Worm (Caenorhabditis elegans) whole organism, L2 larva: ENCODE data around the gene Y53G8AL.4.

ENCODE experiments used
- C34F6.9 ChIP-seq: fragments of 150-350 bp; optimal IDR thresholded peaks from 2 replicates; lab custom pipeline; 2014; ENCODE audit warnings: missing biosample characterization, missing genetic modification characterization
- F13H6.1 ChIP-seq: sonication (generic microtip); optimal IDR thresholded peaks from 2 replicates; lab custom pipeline; 2016; ENCODE audit warnings: missing genetic modification characterization, missing compliant biosample characterization
- R02D3.7 ChIP-seq: fragments of 150-350 bp; optimal IDR thresholded peaks from 2 replicates; lab custom pipeline; 2014; ENCODE audit warnings: missing biosample characterization, missing genetic modification characterization
- Y55F3AM.14 ChIP-seq: fragments of 200-800 bp; sonication (Bioruptor generic); optimal IDR thresholded peaks from 2 replicates; lab custom pipeline; 2018; ENCODE audit warnings: mild to moderate bottlenecking, missing genetic modification characterization, missing compliant biosample characterization
- ZK546.5 ChIP-seq: sonication (generic microtip); optimal IDR thresholded peaks from 2 replicates; lab custom pipeline; 2017; ENCODE audit warnings: missing biosample characterization, missing genetic modification characterization
- alr-1 ChIP-seq: fragments of 150-350 bp; optimal IDR thresholded peaks from 2 replicates; lab custom pipeline; 2014; ENCODE audit warnings: missing biosample characterization, missing genetic modification characterization
- aly-2 ChIP-seq: fragments of 150-350 bp; optimal IDR thresholded peaks from 2 replicates; lab custom pipeline; 2014; ENCODE audit warnings: missing biosample characterization, missing genetic modification characterization
- ama-1 ChIP-seq: fragments of 150-350 bp; optimal IDR thresholded peaks from 2 replicates; lab custom pipeline; 2018; ENCODE audit warnings: inconsistent platforms
- ceh-16 ChIP-seq: fragments of 150-350 bp; optimal IDR thresholded peaks from 2 replicates; lab custom pipeline; 2014; ENCODE audit warnings: missing biosample characterization, missing genetic modification characterization
- ceh-82 ChIP-seq: fragments of 150-350 bp; optimal IDR thresholded peaks from 2 replicates; lab custom pipeline; 2014; ENCODE audit warnings: missing biosample characterization, missing genetic modification characterization
- dmd-4 ChIP-seq: sonication (generic microtip); optimal IDR thresholded peaks from 2 replicates; lab custom pipeline; 2017; ENCODE audit warnings: missing biosample characterization, missing genetic modification characterization
- elt-1 ChIP-seq: fragments of 150-350 bp; optimal IDR thresholded peaks from 2 replicates; lab custom pipeline; 2014; ENCODE audit warnings: missing biosample characterization, missing genetic modification characterization
- elt-3 ChIP-seq: sonication (generic microtip); optimal IDR thresholded peaks from 2 replicates; lab custom pipeline; 2017; ENCODE audit warnings: missing biosample characterization, missing genetic modification characterization
- lin-11 ChIP-seq: fragments of 150-350 bp; sonication (generic microtip); optimal IDR thresholded peaks from 2 replicates; lab custom pipeline; 2014; ENCODE audit warnings: missing biosample characterization, missing genetic modification characterization, inconsistent platforms, mixed read lengths
- lin-13 ChIP-seq: fragments of 150-350 bp; optimal IDR thresholded peaks from 2 replicates; lab custom pipeline; 2014; ENCODE audit warnings: missing biosample characterization, missing genetic modification reagents, missing genetic modification characterization
- lsy-2 ChIP-seq, 2 experiments: fragments of 150-350 bp in 1 of 2; sonication (generic microtip) in 1 of 2; optimal IDR thresholded peaks; 2 replicates each; lab custom pipeline; 2014 to 2017; ENCODE audit warnings: missing biosample characterization in 2 of 2, missing genetic modification characterization in 2 of 2
- mab-5 ChIP-seq: fragments of 150-350 bp; optimal IDR thresholded peaks from 2 replicates; lab custom pipeline; 2014; ENCODE audit warnings: missing biosample characterization, missing genetic modification characterization
- mbf-1 ChIP-seq: sonication (generic microtip); optimal IDR thresholded peaks from 2 replicates; lab custom pipeline; 2017; ENCODE audit warnings: missing biosample characterization, missing genetic modification characterization
- mdl-1 ChIP-seq, 2 experiments: fragments of 150-350 bp in 1 of 2; sonication (generic microtip) in 1 of 2; optimal IDR thresholded peaks; 2 replicates each; lab custom pipeline; 2017; ENCODE audit warnings: missing biosample characterization in 2 of 2, missing genetic modification characterization in 2 of 2
- nhr-10 ChIP-seq: sonication (generic microtip); optimal IDR thresholded peaks from 2 replicates; lab custom pipeline; 2017; ENCODE audit warnings: missing biosample characterization, missing genetic modification characterization
- nhr-12 ChIP-seq: fragments of 150-350 bp; optimal IDR thresholded peaks from 2 replicates; lab custom pipeline; 2014; ENCODE audit warnings: missing biosample characterization, missing genetic modification characterization
- nhr-129 ChIP-seq: fragments of 150-350 bp; optimal IDR thresholded peaks from 2 replicates; lab custom pipeline; 2014; ENCODE audit warnings: missing biosample characterization, missing genetic modification characterization
- nhr-23 ChIP-seq: fragments of 150-350 bp; optimal IDR thresholded peaks from 2 replicates; lab custom pipeline; 2014; ENCODE audit warnings: missing biosample characterization, missing genetic modification reagents, missing genetic modification characterization
- nhr-237 ChIP-seq: fragments of 150-350 bp; optimal IDR thresholded peaks from 2 replicates; lab custom pipeline; 2014; ENCODE audit warnings: missing biosample characterization, missing genetic modification characterization
- nhr-25 ChIP-seq: fragments of 150-350 bp; sonication (generic microtip); optimal IDR thresholded peaks from 3 replicates; lab custom pipeline; 2014; ENCODE audit warnings: missing biosample characterization, missing genetic modification characterization
- nhr-77 ChIP-seq: fragments of 150-350 bp; optimal IDR thresholded peaks from 2 replicates; lab custom pipeline; 2014; ENCODE audit warnings: missing biosample characterization, missing genetic modification characterization
- skn-1 ChIP-seq: sonication (generic microtip); optimal IDR thresholded peaks from 2 replicates; lab custom pipeline; 2017; ENCODE audit warnings: missing biosample characterization, missing genetic modification characterization
- sma-9 ChIP-seq, 2 experiments: fragments of 150-350 bp in 1 of 2; sonication (generic microtip) in 1 of 2; optimal IDR thresholded peaks; 2 replicates each; lab custom pipeline; 2014 to 2016; ENCODE audit warnings: missing genetic modification characterization in 2 of 2, mild to moderate bottlenecking in 1 of 2, missing biosample characterization in 1 of 2, missing compliant biosample characterization in 1 of 2, missing genetic modification reagents in 1 of 2, moderate library complexity in 1 of 2
- snpc-4 ChIP-seq: fragments of 150-350 bp; optimal IDR thresholded peaks from 2 replicates; lab custom pipeline; 2014; ENCODE audit warnings: missing biosample characterization, missing genetic modification characterization
- unc-55 ChIP-seq: fragments of 150-350 bp; sonication (generic microtip); optimal IDR thresholded peaks from 3 replicates; lab custom pipeline; 2014; ENCODE audit warnings: missing biosample characterization, missing genetic modification reagents, missing genetic modification characterization
- unc-62 ChIP-seq: fragments of 150-350 bp; optimal IDR thresholded peaks from 2 replicates; lab custom pipeline; 2014; ENCODE audit warnings: missing biosample characterization, missing genetic modification reagents, missing genetic modification characterization
- ztf-1 ChIP-seq: fragments of 200-800 bp; sonication (Bioruptor generic); conservative IDR thresholded peaks from 2 replicates; pipeline ENCODE4 v1.3.6; 2022; ENCODE audit warnings: missing genetic modification characterization, missing compliant biosample characterization
- ztf-4 ChIP-seq: fragments of 150-350 bp; optimal IDR thresholded peaks from 2 replicates; lab custom pipeline; 2014; ENCODE audit warnings: missing biosample characterization, missing genetic modification characterization

Gene Y53G8AL.4

DNA sequence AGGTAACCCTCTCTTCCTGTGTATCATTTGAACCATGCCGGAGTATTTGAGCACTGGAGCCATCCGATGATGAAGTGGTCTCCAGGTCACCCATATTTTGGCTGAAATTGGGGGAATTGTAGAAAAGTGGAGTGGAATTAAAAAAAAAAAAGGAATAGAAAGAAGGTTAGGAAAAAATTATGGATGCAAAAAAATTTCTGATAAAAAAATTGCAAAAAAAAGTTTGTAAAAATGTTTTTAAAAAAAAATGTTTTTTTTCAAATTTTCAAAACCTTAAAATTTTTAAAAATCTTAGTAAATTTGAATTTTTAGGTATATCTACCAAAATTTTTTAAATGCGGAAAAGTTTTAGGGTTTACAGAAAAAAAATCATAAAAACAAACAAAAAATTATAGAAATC is 31.4 kb downstream of the Y53G8AL.4 start, which contains the start of gene frm-8:
frm-8 (minus strand) TSS at position 101 of the 400 bp plus-strand sequence.
- TF ChIP-seq nhr-237 (no peak), nhr-23 (no peak), dmd-4 (tag; lab: Kevin White, UChicago) (no peak), lin-11 (tag; lab: Kevin White, UChicago) (no peak), ceh-82 (tag; lab: Kevin White, UChicago) (no peak), Y55F3AM.14 (GFP tag; lab: Kevin White, UChicago) (no peak), ztf-1 (GFP tag; lab: Robert Waterston, UW) (no peak), nhr-25 (tag; lab: Kevin White, UChicago) (no peak), ceh-16 (tag; lab: Kevin White, UChicago) (no peak), aly-2 (tag; lab: Kevin White, UChicago) (no peak), nhr-12 (no peak), R02D3.7 (tag; lab: Kevin White, UChicago) (no peak), skn-1 (no peak), snpc-4 (tag; lab: Kevin White, UChicago) (no peak), nhr-129 (no peak), elt-3 (no peak)
- TF ChIP-seq, all 48 proteins: peak for 0

DNA sequence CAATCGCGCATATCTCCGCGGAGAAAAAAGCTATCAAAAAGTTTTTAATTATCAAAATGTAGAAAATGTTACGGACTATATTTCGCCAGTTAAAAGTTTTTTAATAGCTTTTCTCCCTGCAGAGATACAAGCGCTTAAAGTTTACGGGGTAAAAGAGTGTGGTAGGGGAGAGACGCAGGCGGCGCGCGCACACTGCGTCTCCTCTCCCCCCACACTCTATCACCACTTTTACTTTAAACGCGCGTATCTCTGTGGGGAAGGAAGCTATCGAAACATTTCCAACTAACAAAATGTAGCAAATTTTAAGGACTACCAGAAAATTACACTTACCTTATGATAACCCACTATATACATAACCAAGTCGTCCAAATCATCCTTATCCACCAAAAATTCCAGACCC is 46.9 kb downstream of the Y53G8AL.4 start:
- TF ChIP-seq nhr-237: no peak
- TF ChIP-seq mbf-1: no peak
- no peak for TF ChIP-seq unc-55 (GFP tag; lab: Kevin White, UChicago)
- TF ChIP-seq aly-2 (tag; lab: Kevin White, UChicago): no peak
- TF ChIP-seq ama-1 (lab: Kevin White, UChicago): no peak

DNA sequence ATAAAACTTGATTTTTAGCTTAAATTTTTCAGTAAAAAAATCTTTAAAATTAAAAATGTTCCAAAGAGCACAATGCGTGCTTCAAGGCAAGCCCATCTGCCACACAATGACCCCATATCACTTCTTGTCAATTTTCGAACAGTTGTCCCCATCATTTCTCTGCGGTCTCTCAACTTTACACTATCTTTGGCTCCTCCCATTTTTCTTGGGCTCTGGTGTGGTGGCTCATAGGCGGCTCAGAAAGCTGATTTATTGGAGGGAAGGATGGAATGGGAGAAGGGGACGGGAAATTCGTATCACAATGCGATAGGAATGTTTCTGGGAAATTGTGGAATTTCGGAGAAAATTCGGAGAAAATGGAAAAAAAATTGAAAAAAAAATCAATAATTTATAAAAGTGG is 49.9 kb downstream of the Y53G8AL.4 start:
- TF ChIP-seq lsy-2 (tag; optimal IDR thresholded peaks at IDR 0.05; lab: Kevin White, UChicago) (peak in 1 of 2 experiments; percentile 16), mab-5 (tag; lab: Kevin White, UChicago) (peak; percentile 18), nhr-129 (peak; percentile 43), ama-1 (lab: Kevin White, UChicago) (no peak), F13H6.1 (tag; lab: Kevin White, UChicago) (peak; percentile 13)

DNA sequence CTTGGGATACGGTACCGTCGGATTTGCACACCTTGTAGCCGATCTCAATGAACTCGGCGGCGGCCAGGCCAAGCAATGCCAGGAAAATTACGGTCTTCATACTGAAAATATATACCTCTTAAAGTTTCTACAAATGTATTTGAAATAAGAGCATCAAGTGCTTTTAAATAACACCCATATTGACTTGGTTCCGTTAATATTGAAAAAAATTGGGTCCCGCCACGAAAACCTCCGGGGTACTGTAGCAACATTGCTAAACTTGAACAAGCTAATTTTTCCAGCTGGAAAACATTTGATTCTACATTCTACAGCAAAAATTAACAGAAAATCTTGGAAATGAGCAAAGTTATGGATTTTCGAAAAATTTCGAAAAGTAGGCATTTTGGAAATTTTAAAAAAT is 51.0 kb downstream of the Y53G8AL.4 start, which contains the start of gene heh-1:
heh-1 (minus strand) TSS at position 101 of the 400 bp plus-strand sequence.
- TF ChIP-seq ZK546.5 (tag; lab: Kevin White, UChicago) (no peak), alr-1 (tag; lab: Kevin White, UChicago) (no peak), Y55F3AM.14 (GFP tag; lab: Kevin White, UChicago) (no peak), ztf-1 (GFP tag; lab: Robert Waterston, UW) (no peak), nhr-237 (no peak), nhr-10 (no peak), unc-62 (GFP tag; lab: Kevin White, UChicago) (no peak), ztf-4 (no peak), snpc-4 (tag; lab: Kevin White, UChicago) (no peak), sma-9 (GFP tag; optimal IDR thresholded peaks at IDR 0.05; lab: Kevin White, UChicago) (no peak), sma-9 (tag; optimal IDR thresholded peaks at IDR 0.05; lab: Kevin White, UChicago) (no peak), elt-1 (tag; lab: Kevin White, UChicago) (no peak), mdl-1 (tag; optimal IDR thresholded peaks at IDR 0.05; lab: Kevin White, UChicago) (no peak), lin-13 (GFP tag; lab: Kevin White, UChicago) (no peak), ama-1 (lab: Kevin White, UChicago) (no peak), C34F6.9 (no peak), R02D3.7 (tag; lab: Kevin White, UChicago) (no peak), nhr-77 (tag; lab: Kevin White, UChicago) (no peak)
- TF ChIP-seq, all 48 proteins: peak for 0
